Fruit fly (Drosophila melanogaster) whole organism, prepupa: Measurements from ENCODE around the gene Kua.
A peak's percentile ranks its signal among the peaks of the same experiment; 100 is the strongest.

Experiments
- Blimp-1 ChIP-seq: fragments of 200-800 bp; sonication (Bioruptor generic); optimal IDR thresholded peaks from 3 replicates; lab custom pipeline; 2017; ENCODE audit warnings: missing biosample characterization, missing genetic modification characterization, mild to moderate bottlenecking, moderate library complexity, missing genetic modification reagents
- CG10631 ChIP-seq: fragments of 200-800 bp; sonication (Bioruptor generic); optimal IDR thresholded peaks from 2 replicates; lab custom pipeline; 2016; ENCODE audit warnings: missing biosample characterization, missing genetic modification characterization
- CG11294 ChIP-seq: fragments of 200-800 bp; sonication (Bioruptor generic); IDR thresholded peaks from 2 replicates; pipeline ENCODE4 v1.3.6; 2022; ENCODE audit warnings: missing biosample characterization, missing genetic modification characterization
- CG11762 ChIP-seq: fragments of 200-800 bp; sonication (Bioruptor generic); optimal IDR thresholded peaks from 3 replicates; lab custom pipeline; 2016; ENCODE audit warnings: missing biosample characterization, missing genetic modification characterization; ENCODE audit not compliant: insufficient read depth
- CG11902 ChIP-seq: fragments of 200-800 bp; sonication (Bioruptor generic); optimal IDR thresholded peaks from 3 replicates; lab custom pipeline; 2016; ENCODE audit warnings: missing biosample characterization, missing genetic modification characterization
- CG15336 ChIP-seq: fragments of 200-800 bp; sonication (Bioruptor generic); IDR thresholded peaks from 2 replicates; pipeline ENCODE4 v1.3.6; 2022; ENCODE audit warnings: missing biosample characterization, missing genetic modification characterization
- CG1621 ChIP-seq: fragments of 200-800 bp; sonication (Bioruptor generic); optimal IDR thresholded peaks from 3 replicates; lab custom pipeline; 2018; ENCODE audit warnings: missing biosample characterization, mild to moderate bottlenecking, missing genetic modification characterization
- CG16779 ChIP-seq: fragments of 200-800 bp; sonication (Bioruptor generic); optimal IDR thresholded peaks from 3 replicates; lab custom pipeline; 2017; ENCODE audit warnings: missing biosample characterization, mild to moderate bottlenecking, missing genetic modification characterization
- CG3032 ChIP-seq: fragments of 200-800 bp; optimal IDR thresholded peaks from 2 replicates; lab custom pipeline; 2019; ENCODE audit warnings: missing biosample characterization, mild to moderate bottlenecking, missing genetic modification characterization, moderate library complexity
- CG31627 ChIP-seq: fragments of 200-800 bp; sonication (Bioruptor generic); optimal IDR thresholded peaks from 3 replicates; lab custom pipeline; 2016; ENCODE audit warnings: missing biosample characterization, missing genetic modification characterization
- CG32006 ChIP-seq: fragments of 200-800 bp; sonication (Bioruptor generic); optimal IDR thresholded peaks from 3 replicates; lab custom pipeline; 2017; ENCODE audit warnings: missing biosample characterization, mild to moderate bottlenecking, missing genetic modification characterization
- CG34406 ChIP-seq: fragments of 200-800 bp; sonication (Bioruptor generic); optimal IDR thresholded peaks from 3 replicates; lab custom pipeline; 2016; ENCODE audit warnings: missing biosample characterization, missing genetic modification characterization
- CG3919 ChIP-seq: fragments of 200-800 bp; sonication (Bioruptor generic); optimal IDR thresholded peaks from 3 replicates; lab custom pipeline; 2016; ENCODE audit warnings: missing biosample characterization, missing genetic modification characterization
- CG4318 ChIP-seq: fragments of 200-800 bp; sonication (Bioruptor generic); optimal IDR thresholded peaks from 3 replicates; lab custom pipeline; 2017; ENCODE audit warnings: missing biosample characterization, mild to moderate bottlenecking, missing genetic modification characterization
- CG6163 ChIP-seq: fragments of 200-800 bp; sonication (Bioruptor generic); IDR thresholded peaks from 3 replicates; pipeline ENCODE4 v1.3.6; 2022; ENCODE audit warnings: missing biosample characterization, missing genetic modification characterization
- CG6276 ChIP-seq: fragments of 200-800 bp; sonication (Bioruptor generic); optimal IDR thresholded peaks from 2 replicates; lab custom pipeline; 2017; ENCODE audit warnings: missing biosample characterization, mild to moderate bottlenecking, missing genetic modification characterization
- CG6792 ChIP-seq: fragments of 200-800 bp; sonication (Bioruptor generic); optimal IDR thresholded peaks from 3 replicates; lab custom pipeline; 2016; ENCODE audit warnings: missing biosample characterization, missing genetic modification characterization
- CG6808 ChIP-seq: fragments of 200-800 bp; sonication (Bioruptor generic); optimal IDR thresholded peaks from 3 replicates; lab custom pipeline; 2017; ENCODE audit warnings: missing biosample characterization, missing genetic modification characterization, mild to moderate bottlenecking, moderate library complexity, missing genetic modification reagents
- CG7368 ChIP-seq: fragments of 200-800 bp; sonication (Bioruptor generic); optimal IDR thresholded peaks from 3 replicates; lab custom pipeline; 2016; ENCODE audit warnings: missing biosample characterization, missing genetic modification characterization
- CG8119 ChIP-seq: fragments of 200-800 bp; sonication (Bioruptor generic); IDR thresholded peaks from 3 replicates; pipeline ENCODE4 v1.3.6; 2022; ENCODE audit warnings: missing biosample characterization, missing genetic modification characterization
- CG8632 ChIP-seq: fragments of 200-800 bp; sonication (Bioruptor generic); optimal IDR thresholded peaks from 3 replicates; lab custom pipeline; 2016; ENCODE audit warnings: missing biosample characterization, missing genetic modification characterization
- CG9139 ChIP-seq: fragments of 200-800 bp; sonication (Bioruptor generic); optimal IDR thresholded peaks from 3 replicates; lab custom pipeline; 2017; ENCODE audit warnings: missing biosample characterization, mild to moderate bottlenecking, missing genetic modification characterization
- Eip75B ChIP-seq: fragments of 200-800 bp; sonication (Bioruptor generic); optimal IDR thresholded peaks from 3 replicates; lab custom pipeline; 2016; ENCODE audit warnings: missing biosample characterization, missing genetic modification characterization
- Eip78C ChIP-seq: fragments of 200-800 bp; sonication (Bioruptor generic); peaks from one replicate; lab custom pipeline; 2016; ENCODE audit warnings: missing biosample characterization, missing genetic modification characterization
- Eip93F ChIP-seq: fragments of 200-800 bp; sonication (Bioruptor generic); optimal IDR thresholded peaks from 2 replicates; lab custom pipeline; 2016; ENCODE audit warnings: missing biosample characterization, mild to moderate bottlenecking, missing genetic modification characterization
- Ets21C ChIP-seq: fragments of 200-800 bp; sonication (Bioruptor generic); optimal IDR thresholded peaks from 3 replicates; lab custom pipeline; 2016; ENCODE audit warnings: missing biosample characterization, missing genetic modification characterization
- Ets96B ChIP-seq: fragments of 200-800 bp; optimal IDR thresholded peaks from 2 replicates; lab custom pipeline; 2019; ENCODE audit warnings: missing biosample characterization, mild to moderate bottlenecking, missing genetic modification characterization, moderate library complexity
- Hr38 ChIP-seq: sonication (Bioruptor generic); optimal IDR thresholded peaks from 2 replicates; lab custom pipeline; 2016; ENCODE audit warnings: missing biosample characterization, missing genetic modification characterization
- Hr39 ChIP-seq: fragments of 200-800 bp; sonication (Bioruptor generic); optimal IDR thresholded peaks from 2 replicates; lab custom pipeline; 2016; ENCODE audit warnings: missing biosample characterization, missing genetic modification characterization
- Hr4 ChIP-seq: fragments of 200-800 bp; sonication (Bioruptor generic); optimal IDR thresholded peaks from 3 replicates; lab custom pipeline; 2016; ENCODE audit warnings: missing biosample characterization, missing genetic modification characterization
- Lpt ChIP-seq: fragments of 200-800 bp; sonication (Bioruptor generic); optimal IDR thresholded peaks from 3 replicates; lab custom pipeline; 2016; ENCODE audit warnings: missing biosample characterization, missing genetic modification characterization
- Met ChIP-seq: fragments of 200-800 bp; sonication (Bioruptor generic); optimal IDR thresholded peaks from 3 replicates; lab custom pipeline; 2016; ENCODE audit warnings: missing biosample characterization, missing genetic modification characterization
- OdsH ChIP-seq: fragments of 200-800 bp; sonication (Bioruptor generic); optimal IDR thresholded peaks from 3 replicates; lab custom pipeline; 2016; ENCODE audit warnings: missing biosample characterization, missing genetic modification characterization
- Smox ChIP-seq: fragments of 200-800 bp; sonication (Bioruptor generic); optimal IDR thresholded peaks from 3 replicates; lab custom pipeline; 2016; ENCODE audit warnings: missing biosample characterization, missing genetic modification characterization
- Sox102F ChIP-seq: fragments of 200-800 bp; sonication (Bioruptor generic); optimal IDR thresholded peaks from 2 replicates; lab custom pipeline; 2016; ENCODE audit warnings: missing biosample characterization, mild to moderate bottlenecking, missing genetic modification characterization
- achi ChIP-seq: fragments of 200-800 bp; sonication (Bioruptor generic); optimal IDR thresholded peaks from 3 replicates; lab custom pipeline; 2016; ENCODE audit warnings: missing biosample characterization, missing genetic modification characterization
- dac ChIP-seq: fragments of 200-800 bp; sonication (Bioruptor generic); optimal IDR thresholded peaks from 2 replicates; lab custom pipeline; 2017; ENCODE audit warnings: missing biosample characterization, mild to moderate bottlenecking, missing genetic modification characterization
- dsx ChIP-seq: fragments of 200-800 bp; optimal IDR thresholded peaks from 3 replicates; lab custom pipeline; 2019; ENCODE audit warnings: missing biosample characterization, mild to moderate bottlenecking, missing genetic modification characterization, moderate library complexity; ENCODE audit not compliant: poor library complexity, severe bottlenecking
- eg ChIP-seq: fragments of 200-800 bp; sonication (Bioruptor generic); IDR thresholded peaks from 3 replicates; pipeline ENCODE4 v1.3.6; 2022; ENCODE audit warnings: missing biosample characterization, missing genetic modification characterization
- esn ChIP-seq: fragments of 200-800 bp; sonication (Bioruptor generic); optimal IDR thresholded peaks from 2 replicates; lab custom pipeline; 2016; ENCODE audit warnings: missing biosample characterization, mild to moderate bottlenecking, missing genetic modification characterization, moderate library complexity
- fd59A ChIP-seq: fragments of 200-800 bp; sonication (Bioruptor generic); optimal IDR thresholded peaks from 2 replicates; lab custom pipeline; 2017; ENCODE audit warnings: missing biosample characterization, mild to moderate bottlenecking, missing genetic modification characterization, missing genetic modification reagents
- fd85E ChIP-seq: fragments of 200-800 bp; sonication (Bioruptor generic); optimal IDR thresholded peaks from 3 replicates; lab custom pipeline; 2016; ENCODE audit warnings: missing biosample characterization, missing genetic modification characterization
- net ChIP-seq: fragments of 200-800 bp; sonication (Bioruptor generic); optimal IDR thresholded peaks from 3 replicates; lab custom pipeline; 2016; ENCODE audit warnings: missing biosample characterization, missing genetic modification characterization
- pdm3 ChIP-seq: fragments of 200-800 bp; sonication (Bioruptor generic); optimal IDR thresholded peaks from 3 replicates; lab custom pipeline; 2016; ENCODE audit warnings: missing biosample characterization, missing genetic modification characterization
- salr ChIP-seq, 2 experiments: fragments of 200-800 bp; sonication (Bioruptor generic); optimal IDR thresholded peaks; 3 replicates each; lab custom pipeline; 2016 to 2018; ENCODE audit warnings: missing biosample characterization in 2 of 2, missing genetic modification characterization in 2 of 2, mild to moderate bottlenecking in 1 of 2
- spab ChIP-seq: fragments of 200-800 bp; sonication (Bioruptor generic); optimal IDR thresholded peaks from 2 replicates; lab custom pipeline; 2017; ENCODE audit warnings: missing biosample characterization, mild to moderate bottlenecking, missing genetic modification characterization, missing genetic modification reagents
- ss ChIP-seq, 2 experiments: fragments of 200-800 bp; sonication (Bioruptor generic); optimal IDR thresholded peaks; 2 replicates in 1 of 2; 3 replicates in 1 of 2; lab custom pipeline; 2017 to 2018; ENCODE audit warnings: mild to moderate bottlenecking in 2 of 2, missing biosample characterization in 2 of 2, missing genetic modification characterization in 2 of 2, moderate library complexity in 1 of 2
- svp ChIP-seq: fragments of 200-800 bp; sonication (Bioruptor generic); peaks from one replicate; lab custom pipeline; 2016; ENCODE audit warnings: missing biosample characterization, missing genetic modification characterization
- topi ChIP-seq: fragments of 200-800 bp; sonication (Bioruptor generic); optimal IDR thresholded peaks from 3 replicates; lab custom pipeline; 2016; ENCODE audit warnings: missing biosample characterization, missing genetic modification characterization

The Kua gene

DNA sequence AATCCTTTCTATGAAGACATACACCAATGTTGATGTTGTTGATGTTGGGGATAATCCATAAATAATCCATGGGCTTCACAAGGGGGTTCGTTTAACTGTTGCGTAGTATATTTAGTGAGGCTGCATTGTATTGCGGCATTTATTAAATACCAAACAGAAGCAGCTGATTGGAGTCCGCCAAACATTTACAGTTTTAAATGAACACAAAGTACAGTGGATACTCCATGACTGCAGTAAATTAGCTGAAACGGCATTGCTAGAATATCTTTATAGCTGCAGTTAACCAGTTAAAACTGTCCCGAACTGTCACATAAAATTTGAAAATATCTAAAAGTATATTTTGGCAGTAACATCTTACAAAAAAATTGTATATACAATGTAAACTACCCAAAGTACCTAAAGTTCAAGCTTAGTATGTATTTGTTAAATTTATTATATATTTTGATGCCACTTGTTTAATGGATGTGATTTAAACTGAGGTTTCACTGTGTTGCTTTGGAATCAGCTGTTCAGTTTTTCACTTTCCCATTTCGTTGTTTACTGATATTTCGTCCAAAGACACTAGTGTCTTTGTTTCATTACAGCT lies 6.2 kb upstream of the Kua start, which contains the start of the genes CG10747 and Pyroxd1 (continued):
- TF ChIP-seq Eip75B (GFP tag; lab: Kevin White, UChicago) (peak; percentile 98), Eip93F (GFP tag; lab: Kevin White, UChicago) (peak; percentile 98), Lpt (GFP tag; lab: Kevin White, UChicago) (peak; percentile 99), fd85E (GFP tag; lab: Kevin White, UChicago) (peak; percentile 94), CG4318 (peak; percentile 99), CG34406 (peak; percentile 99), Hr4 (peak; percentile 100), Met (GFP tag; lab: Kevin White, UChicago) (peak; percentile 99), dac (peak; percentile 98)

DNA sequence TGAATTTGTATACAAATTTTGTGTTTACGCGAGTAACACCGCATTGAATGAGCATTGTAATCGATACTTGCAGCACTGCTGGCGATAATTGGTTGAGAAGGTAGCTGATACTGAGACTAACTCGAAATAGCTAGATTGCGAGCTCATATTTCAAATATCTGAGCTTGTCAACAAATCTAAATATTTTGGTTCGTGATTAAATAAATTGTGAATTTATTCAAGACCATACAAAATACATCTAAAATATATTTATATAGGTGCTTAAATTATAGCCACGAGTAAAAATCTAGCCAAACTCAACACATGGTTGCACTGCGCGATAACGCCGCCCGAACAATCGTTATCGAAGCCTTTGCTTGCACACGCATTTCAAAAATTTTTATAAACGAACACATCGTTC lies 3.6 kb upstream of the Kua start, which contains the start of the genes Taf13 and nesd:
Taf13 (minus strand) TSS at position 56 of the 400 bp plus-strand sequence.
nesd (plus strand) TSS at position 179 of the 400 bp plus-strand sequence.
- TF ChIP-seq dsx (GFP tag; lab: Kevin White, UChicago) (peak; percentile 12), OdsH (GFP tag; lab: Kevin White, UChicago) (peak; percentile 45), CG9139 (GFP tag; lab: Kevin White, UChicago) (no peak), CG11294 (no peak), Hr39 (GFP tag; lab: Kevin White, UChicago) (peak; percentile 39), CG8119 (GFP tag; lab: Robert Waterston, UW) (no peak), CG31627 (GFP tag; lab: Kevin White, UChicago) (peak; percentile 39), CG6276 (GFP tag; lab: Kevin White, UChicago) (no peak), ss (GFP tag; optimal IDR thresholded peaks at IDR 0.05; lab: Kevin White, UChicago) (peak in 1 of 2 experiments; percentile 42), CG1621 (tag; lab: Kevin White, UChicago) (no peak), Blimp-1 (GFP tag; lab: Kevin White, UChicago) (no peak), CG6792 (GFP tag; lab: Kevin White, UChicago) (peak; percentile 19), Ets96B (tag; lab: Kevin White, UChicago) (peak; percentile 10), CG10631 (GFP tag; lab: Kevin White, UChicago) (peak; percentile 18), Hr4 (peak; percentile 36), CG11762 (GFP tag; lab: Kevin White, UChicago) (no peak), fd59A (GFP tag; lab: Kevin White, UChicago) (no peak), CG34406 (no peak), achi (GFP tag; lab: Kevin White, UChicago) (peak; percentile 30), Ets21C (GFP tag; lab: Kevin White, UChicago) (peak; percentile 24), Lpt (GFP tag; lab: Kevin White, UChicago) (no peak), fd85E (GFP tag; lab: Kevin White, UChicago) (no peak), Sox102F (GFP tag; lab: Kevin White, UChicago) (no peak), CG3919 (GFP tag; lab: Kevin White, UChicago) (no peak), esn (GFP tag; lab: Kevin White, UChicago) (peak; percentile 65), CG11902 (GFP tag; lab: Kevin White, UChicago) (no peak), spab (GFP tag; lab: Kevin White, UChicago) (no peak), Eip78C (peak; percentile 84), CG32006 (GFP tag; lab: Kevin White, UChicago) (no peak), CG6808 (GFP tag; lab: Kevin White, UChicago) (no peak), CG16779 (tag; lab: Kevin White, UChicago) (no peak), eg (GFP tag; lab: Robert Waterston, UW) (no peak), pdm3 (peak; percentile 1), topi (peak; percentile 41), svp (GFP tag; lab: Kevin White, UChicago) (no peak), Hr38 (GFP tag; lab: Kevin White, UChicago) (no peak), Smox (GFP tag; lab: Kevin White, UChicago) (peak; percentile 28), CG7368 (GFP tag; lab: Kevin White, UChicago) (no peak), salr (GFP tag; optimal IDR thresholded peaks at IDR 0.05; lab: Kevin White, UChicago) (no peak), Eip75B (GFP tag; lab: Kevin White, UChicago) (no peak), CG3032 (tag; lab: Kevin White, UChicago) (peak; percentile 33), CG15336 (no peak), CG4318 (no peak), CG8632 (no peak), net (GFP tag; lab: Kevin White, UChicago) (no peak), CG6163 (GFP tag; lab: Robert Waterston, UW) (no peak)
